Fruit fly (Drosophila melanogaster) whole organism, embryonic: ENCODE data around the gene TyrRII.

Experiments used
- CG1233 ChIP-seq: fragments of 200-800 bp; sonication (Bioruptor generic); optimal IDR thresholded peaks from 4 replicates; lab custom pipeline; 2018; ENCODE audit warnings: missing biosample characterization, mild to moderate bottlenecking, missing genetic modification characterization
- CG13296 ChIP-seq: fragments of 200-800 bp; sonication (Bioruptor generic); optimal IDR thresholded peaks from 3 replicates; lab custom pipeline; 2018; ENCODE audit warnings: missing biosample characterization, mild to moderate bottlenecking, missing genetic modification characterization
- CG1603 ChIP-seq: fragments of 200-800 bp; sonication (Bioruptor generic); optimal IDR thresholded peaks from 2 replicates; lab custom pipeline; 2019; ENCODE audit warnings: missing biosample characterization, mild to moderate bottlenecking, missing genetic modification characterization, moderate library complexity
- CG16815 ChIP-seq: fragments of 200-800 bp; sonication (Bioruptor generic); optimal IDR thresholded peaks from 3 replicates; lab custom pipeline; 2017; ENCODE audit warnings: missing biosample characterization, mild to moderate bottlenecking, missing genetic modification characterization
- CG17912 ChIP-seq: fragments of 200-800 bp; sonication (Bioruptor generic); optimal IDR thresholded peaks from 2 replicates; lab custom pipeline; 2018; ENCODE audit warnings: missing biosample characterization, mild to moderate bottlenecking, missing genetic modification characterization
- CG18599 ChIP-seq: fragments of 200-800 bp; sonication (Bioruptor generic); optimal IDR thresholded peaks from 3 replicates; lab custom pipeline; 2017; ENCODE audit warnings: missing biosample characterization, missing genetic modification characterization, mild to moderate bottlenecking, moderate library complexity, missing genetic modification reagents
- CG9797 ChIP-seq: fragments of 200-800 bp; sonication (Bioruptor generic); optimal IDR thresholded peaks from 3 replicates; lab custom pipeline; 2018; ENCODE audit warnings: missing biosample characterization, mild to moderate bottlenecking, missing genetic modification characterization
- Max ChIP-seq: fragments of 200-800 bp; sonication (Bioruptor generic); optimal IDR thresholded peaks from 2 replicates; lab custom pipeline; 2016; ENCODE audit warnings: missing biosample characterization, mild to moderate bottlenecking, missing genetic modification characterization
- bcd ChIP-seq: fragments of 200-800 bp; sonication (Bioruptor generic); optimal IDR thresholded peaks from 2 replicates; lab custom pipeline; 2017; ENCODE audit warnings: missing biosample characterization, mild to moderate bottlenecking, missing genetic modification characterization
- ewg ChIP-seq: fragments of 200-800 bp; sonication (Bioruptor generic); optimal IDR thresholded peaks from 3 replicates; lab custom pipeline; 2017; ENCODE audit warnings: mild to moderate bottlenecking, missing biosample characterization, missing genetic modification reagents, missing genetic modification characterization
- gce ChIP-seq: fragments of 200-800 bp; sonication (Bioruptor generic); IDR thresholded peaks from 3 replicates; pipeline ENCODE4 v1.3.6; 2022; ENCODE audit warnings: missing biosample characterization, missing genetic modification characterization
- mld ChIP-seq: fragments of 200-800 bp; sonication (Bioruptor generic); IDR thresholded peaks from 3 replicates; pipeline ENCODE4 v1.3.6; 2022; ENCODE audit warnings: missing biosample characterization, missing genetic modification characterization; ENCODE audit not compliant: partially characterized antibody
- psq ChIP-seq: fragments of 200-800 bp; sonication (Bioruptor generic); optimal IDR thresholded peaks from 2 replicates; lab custom pipeline; 2017; ENCODE audit warnings: missing biosample characterization, missing genetic modification characterization

DNA sequence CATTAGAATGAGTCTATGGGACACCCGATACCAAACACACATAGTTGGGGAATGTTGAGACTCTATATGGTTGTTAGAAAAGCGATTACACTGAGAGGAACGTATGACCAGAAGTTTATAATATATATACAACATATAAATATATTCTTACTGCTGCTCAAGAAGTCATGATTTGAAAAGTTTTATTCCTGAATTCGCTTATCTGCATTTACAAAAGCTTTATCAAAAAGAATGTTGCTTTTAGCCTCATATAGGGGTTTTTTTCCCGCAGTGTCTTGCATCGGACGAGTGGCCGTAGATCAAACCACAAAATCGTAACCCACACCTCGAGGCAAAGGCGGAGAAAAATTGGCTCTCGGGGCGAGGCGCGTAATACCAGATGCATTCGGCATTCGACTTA lies 51.4 kb downstream of the TyrRII start:
- TF ChIP-seq CG1603 (tag; lab: Kevin White, UChicago) = no peak
- TF ChIP-seq mld (GFP tag; lab: Robert Waterston, UW) = no peak
- TF ChIP-seq CG17912 = no peak
- TF ChIP-seq Max (GFP tag; lab: Kevin White, UChicago) = no peak
- no peak for TF ChIP-seq CG18599
- no peak for TF ChIP-seq CG16815 (GFP tag; lab: Kevin White, UChicago)
- no peak for TF ChIP-seq ewg
- no peak for TF ChIP-seq CG13296 (GFP tag; lab: Kevin White, UChicago)
- no peak for TF ChIP-seq CG1233 (GFP tag; lab: Kevin White, UChicago)
- TF ChIP-seq CG9797 (GFP tag; lab: Kevin White, UChicago) = no peak
- no peak for TF ChIP-seq psq (GFP tag; lab: Kevin White, UChicago)
- TF ChIP-seq gce = no peak
- TF ChIP-seq bcd (GFP tag; lab: Kevin White, UChicago) = no peak
